Fruit fly (Drosophila melanogaster): ENCODE measurements around the gene Ir85a.
A peak's percentile ranks its signal among the peaks of the same experiment; 100 is the strongest.

The Ir85a gene

dm6 chr3R:8823761-8824499 is 29.4 kb downstream of the Ir85a start, which contains the start of the genes IscU and CG8379 (continued):
- TF ChIP-seq CG10366 (GFP tag; IDR thresholded peaks at IDR 0.05) (no peak), fu2 (GFP tag; optimal IDR thresholded peaks at IDR 0.05) (no peak), Spps (tag; optimal IDR thresholded peaks at IDR 0.05) (no peak), CG3847 (GFP tag; IDR thresholded peaks at IDR 0.05) (peak; percentile 40; the same call in 1 of the 2 replicates), Doc3 (GFP tag; IDR thresholded peaks at IDR 0.05; ENCODE audit: partially characterized antibody) (peak; percentile 56; the same call in 1 of the 3 replicates), Xbp1 (GFP tag; optimal IDR thresholded peaks at IDR 0.05) (no peak), dan (GFP tag; IDR thresholded peaks at IDR 0.05) (no peak), Deaf1 (tag; optimal IDR thresholded peaks at IDR 0.05) (no peak), fd64A (GFP tag; optimal IDR thresholded peaks at IDR 0.05) (no peak), Camta (GFP tag; optimal IDR thresholded peaks at IDR 0.05) (no peak), Dip3 (GFP tag; optimal IDR thresholded peaks at IDR 0.05) (no peak), CG34376 (GFP tag; optimal IDR thresholded peaks at IDR 0.05) (no peak), Atf-2 (GFP tag; optimal IDR thresholded peaks at IDR 0.05) (no peak), Max (GFP tag; optimal IDR thresholded peaks at IDR 0.05) (peak; percentile 12), Mad (GFP tag; optimal IDR thresholded peaks at IDR 0.05) (no peak), Mrtf (GFP tag; IDR thresholded peaks at IDR 0.05) (no peak), CG14667 (GFP tag; IDR thresholded peaks at IDR 0.05) (no peak), Jarid2 (GFP tag; optimal IDR thresholded peaks at IDR 0.05) (no peak), dimm (GFP tag; IDR thresholded peaks at IDR 0.05) (no peak), Hmx (GFP tag; optimal IDR thresholded peaks at IDR 0.05) (no peak), jigr1 (GFP tag; IDR thresholded peaks at IDR 0.05) (no peak), CG8765 (GFP tag; IDR thresholded peaks at IDR 0.05) (no peak), sim (GFP tag; IDR thresholded peaks at IDR 0.05) (no peak), fd3F (GFP tag; optimal IDR thresholded peaks at IDR 0.05) (no peak), hbn (GFP tag; IDR thresholded peaks at IDR 0.05; ENCODE audit: partially characterized antibody) (peak; percentile 69; the same call in 1 of the 2 replicates), row (GFP tag; IDR thresholded peaks at IDR 0.05) (peak; percentile 75), vfl (GFP tag; optimal IDR thresholded peaks at IDR 0.05) (no peak), phol (tag; optimal IDR thresholded peaks at IDR 0.05) (peak; percentile 43), zfh2 (GFP tag; optimal IDR thresholded peaks at IDR 0.05) (no peak), CG7839 (tag; optimal IDR thresholded peaks at IDR 0.05) (no peak), toy (GFP tag; IDR thresholded peaks at IDR 0.05) (no peak), CG8924 (tag; optimal IDR thresholded peaks at IDR 0.05) (peak; percentile 38), Hey (tag; optimal IDR thresholded peaks at IDR 0.05) (no peak), CG11398 (GFP tag; optimal IDR thresholded peaks at IDR 0.05) (no peak), Usf (GFP tag; optimal IDR thresholded peaks at IDR 0.05) (no peak), rib (GFP tag; IDR thresholded peaks at IDR 0.05) (no peak), CG14860 (GFP tag; IDR thresholded peaks at IDR 0.05; ENCODE audit: partially characterized antibody) (no peak), bowl (GFP tag; IDR thresholded peaks at IDR 0.05) (no peak), Neu2 (GFP tag; optimal IDR thresholded peaks at IDR 0.05; ENCODE audit: borderline replicate concordance) (no peak), ac (GFP tag; optimal IDR thresholded peaks at IDR 0.05) (no peak), CG17912 (GFP tag; optimal IDR thresholded peaks at IDR 0.05) (no peak), sima (GFP tag; optimal IDR thresholded peaks at IDR 0.05) (no peak), CG13287 (GFP tag; IDR thresholded peaks at IDR 0.05; ENCODE audit: partially characterized antibody) (peak; percentile 82), run (tag; optimal IDR thresholded peaks at IDR 0.05) (no peak), ase (GFP tag; IDR thresholded peaks at IDR 0.05) (no peak), CG12299 (tag; optimal IDR thresholded peaks at IDR 0.05) (no peak), CG3281 (GFP tag; optimal IDR thresholded peaks at IDR 0.05) (no peak), CG4360 (GFP tag; IDR thresholded peaks at IDR 0.05) (no peak), ranshi (GFP tag; IDR thresholded peaks at IDR 0.05) (no peak), Meics (GFP tag; optimal IDR thresholded peaks at IDR 0.05) (no peak), BEAF-32 (GFP tag; optimal IDR thresholded peaks at IDR 0.05) (peak; percentile 74)

All from whole organism, embryonic.